Fruit fly (Drosophila melanogaster): ENCODE results near the gene CG33189.

DNA sequence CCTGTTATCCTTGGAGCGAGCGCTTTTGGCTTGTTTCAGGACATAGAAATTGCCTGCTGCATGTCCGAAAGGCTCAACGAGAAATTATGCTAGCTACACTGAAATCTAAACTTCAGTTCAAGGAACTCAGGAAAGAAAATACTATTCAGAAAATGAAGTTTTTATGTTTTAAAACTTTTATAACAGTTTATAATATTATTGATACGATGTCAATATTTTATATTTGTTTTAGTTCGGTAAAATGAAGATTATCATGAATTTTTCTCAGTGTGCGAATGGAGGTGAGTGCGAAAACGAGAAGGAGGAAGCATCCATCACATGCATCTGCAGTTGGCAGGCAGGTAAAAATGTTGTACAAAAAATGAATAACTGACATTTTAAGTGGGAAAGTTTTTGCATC, 34.2 kb downstream of the CG33189 start:
- no peak for TF ChIP-seq Hr96 (GFP tag; optimal IDR thresholded peaks at IDR 0.05)
- TF ChIP-seq CG11617 (GFP tag; optimal IDR thresholded peaks at IDR 0.05) = no peak
- no peak for TF ChIP-seq kay (GFP tag; ENCODE audit: borderline replicate concordance)
- no peak for TF ChIP-seq CG1620 (GFP tag; optimal IDR thresholded peaks at IDR 0.05)
- no peak for TF ChIP-seq cic (GFP tag; optimal IDR thresholded peaks at IDR 0.05)
- peak; percentile 47 for TF ChIP-seq ovo (GFP tag; optimal IDR thresholded peaks at IDR 0.05)
- peak; percentile 34 for TF ChIP-seq CG7101 (tag; optimal IDR thresholded peaks at IDR 0.05)
- TF ChIP-seq CG33017 (tag; optimal IDR thresholded peaks at IDR 0.05) = peak; percentile 63
- TF ChIP-seq pad (GFP tag; optimal IDR thresholded peaks at IDR 0.05) = no peak
